Fruit fly (Drosophila melanogaster): ENCODE results near the gene tey.

Gene tey

dm6 chr3L:19649374-19649948, 14.4 kb downstream of the tey start, which contains the start of gene Oat:
Oat (minus strand) TSS chr3L:19649851.
- TF ChIP-seq psq (optimal IDR thresholded peaks at IDR 0.05) (no peak), CG8478 (optimal IDR thresholded peaks at IDR 0.05) (no peak), EcR (GFP tag; optimal IDR thresholded peaks at IDR 0.05) (no peak), usp (GFP tag; optimal IDR thresholded peaks at IDR 0.05) (no peak), Dll (optimal IDR thresholded peaks at IDR 0.05) (no peak), pan (optimal IDR thresholded peaks at IDR 0.05) (no peak)

dm6 chr3L:19648648-19649047, 15.3 kb downstream of the tey start:
- TF ChIP-seq Dll (optimal IDR thresholded peaks at IDR 0.05) (no peak), psq (optimal IDR thresholded peaks at IDR 0.05) (no peak), usp (GFP tag; optimal IDR thresholded peaks at IDR 0.05) (no peak), pan (optimal IDR thresholded peaks at IDR 0.05) (no peak), EcR (GFP tag; optimal IDR thresholded peaks at IDR 0.05) (no peak), CG8478 (optimal IDR thresholded peaks at IDR 0.05) (no peak)

- TF ChIP-seq pan (optimal IDR thresholded peaks at IDR 0.05) (no peak), EcR (GFP tag; optimal IDR thresholded peaks at IDR 0.05) (no peak), Dll (optimal IDR thresholded peaks at IDR 0.05) (no peak), psq (optimal IDR thresholded peaks at IDR 0.05) (no peak), CG8478 (optimal IDR thresholded peaks at IDR 0.05) (no peak), usp (GFP tag; optimal IDR thresholded peaks at IDR 0.05) (no peak)
These were observed 17.6 kb downstream of the tey start for dm6 chr3L:19646292-19646691.

dm6 chr3L:19642448-19643020, 21.4 kb downstream of the tey start, which contains the start of gene Rnf146:
Rnf146 (minus strand) TSS chr3L:19642816.
- TF ChIP-seq CG8478 (optimal IDR thresholded peaks at IDR 0.05), result no peak
- TF ChIP-seq usp (GFP tag; optimal IDR thresholded peaks at IDR 0.05), result no peak
- TF ChIP-seq EcR (GFP tag; optimal IDR thresholded peaks at IDR 0.05), result no peak
- no peak for TF ChIP-seq pan (optimal IDR thresholded peaks at IDR 0.05)
- no peak for TF ChIP-seq psq (optimal IDR thresholded peaks at IDR 0.05)
- no peak for TF ChIP-seq Dll (optimal IDR thresholded peaks at IDR 0.05)

dm6 chr3L:19636821-19637460, 27.0 kb downstream of the tey start:
- no peak for TF ChIP-seq Dll (optimal IDR thresholded peaks at IDR 0.05)
- no peak for TF ChIP-seq CG8478 (optimal IDR thresholded peaks at IDR 0.05)
- TF ChIP-seq EcR (GFP tag; optimal IDR thresholded peaks at IDR 0.05), result no peak
- no peak for TF ChIP-seq usp (GFP tag; optimal IDR thresholded peaks at IDR 0.05)
- TF ChIP-seq psq (optimal IDR thresholded peaks at IDR 0.05), result no peak
- TF ChIP-seq pan (optimal IDR thresholded peaks at IDR 0.05), result no peak

- no peak for TF ChIP-seq CG8478 (optimal IDR thresholded peaks at IDR 0.05)
- no peak for TF ChIP-seq Dll (optimal IDR thresholded peaks at IDR 0.05)
These were observed 28.4 kb downstream of the tey start, which contains the start of gene wnd for dm6 chr3L:19635478-19635996. wnd (minus strand) TSS chr3L:19635783.

- no peak for TF ChIP-seq CG8478 (optimal IDR thresholded peaks at IDR 0.05)
- no peak for TF ChIP-seq EcR (GFP tag; optimal IDR thresholded peaks at IDR 0.05)
- no peak for TF ChIP-seq psq (optimal IDR thresholded peaks at IDR 0.05)
- TF ChIP-seq pan (optimal IDR thresholded peaks at IDR 0.05), result no peak
- no peak for TF ChIP-seq Dll (optimal IDR thresholded peaks at IDR 0.05)
- TF ChIP-seq usp (GFP tag; optimal IDR thresholded peaks at IDR 0.05), result no peak
These were observed 29.0 kb downstream of the tey start for dm6 chr3L:19634788-19635448.

dm6 chr3L:19632766-19633632, 30.9 kb downstream of the tey start:
- TF ChIP-seq pan (optimal IDR thresholded peaks at IDR 0.05), result no peak
- no peak for TF ChIP-seq CG8478 (optimal IDR thresholded peaks at IDR 0.05)
- no peak for TF ChIP-seq Dll (optimal IDR thresholded peaks at IDR 0.05)
- no peak for TF ChIP-seq psq (optimal IDR thresholded peaks at IDR 0.05)
- no peak for TF ChIP-seq EcR (GFP tag; optimal IDR thresholded peaks at IDR 0.05)
- TF ChIP-seq usp (GFP tag; optimal IDR thresholded peaks at IDR 0.05), result no peak

dm6 chr3L:19631867-19632266, 32.0 kb downstream of the tey start:
- TF ChIP-seq Dll (optimal IDR thresholded peaks at IDR 0.05), result no peak
- TF ChIP-seq psq (optimal IDR thresholded peaks at IDR 0.05), result no peak
- TF ChIP-seq pan (optimal IDR thresholded peaks at IDR 0.05), result no peak
- no peak for TF ChIP-seq EcR (GFP tag; optimal IDR thresholded peaks at IDR 0.05)
- TF ChIP-seq usp (GFP tag; optimal IDR thresholded peaks at IDR 0.05), result no peak
- TF ChIP-seq CG8478 (optimal IDR thresholded peaks at IDR 0.05), result no peak

dm6 chr3L:19630701-19631100, 33.2 kb downstream of the tey start:
- TF ChIP-seq CG8478 (optimal IDR thresholded peaks at IDR 0.05) (no peak), psq (optimal IDR thresholded peaks at IDR 0.05) (no peak), usp (GFP tag; optimal IDR thresholded peaks at IDR 0.05) (no peak), Dll (optimal IDR thresholded peaks at IDR 0.05) (no peak)
